Worm (Caenorhabditis elegans) whole organism, L4 larva: ENCODE results near the gene srj-7.
A peak's percentile ranks its signal among the peaks of the same experiment; 100 is the strongest.

ENCODE experiments used
- D1046.2 ChIP-seq: fragments of 200-800 bp; sonication (Bioruptor generic); IDR thresholded peaks from 2 replicates; pipeline ENCODE4 v1.3.6; 2022; ENCODE audit warnings: missing genetic modification characterization, missing compliant biosample characterization
- F10B5.3 ChIP-seq: sonication (generic microtip); optimal IDR thresholded peaks from 2 replicates; lab custom pipeline; 2016; ENCODE audit warnings: mild to moderate bottlenecking, missing genetic modification characterization, missing compliant biosample characterization
- F26F4.8 ChIP-seq: fragments of 200-800 bp; sonication (Bioruptor generic); conservative IDR thresholded peaks from 2 replicates; pipeline ENCODE4 v1.3.6; 2022; ENCODE audit warnings: missing genetic modification characterization, missing compliant biosample characterization
- Y48G9A.11 ChIP-seq: fragments of 200-800 bp; sonication (Bioruptor generic); IDR thresholded peaks from 2 replicates; pipeline ENCODE4 v1.3.6; 2022; ENCODE audit warnings: missing genetic modification reagents, missing genetic modification characterization, missing compliant biosample characterization
- Y5F2A.4 ChIP-seq: fragments of 200-800 bp; sonication (Bioruptor generic); optimal IDR thresholded peaks from 2 replicates; lab custom pipeline; 2018; ENCODE audit warnings: mild to moderate bottlenecking, missing genetic modification characterization, missing compliant biosample characterization
- Y75B8A.6 ChIP-seq: fragments of 200-800 bp; sonication (Bioruptor generic); IDR thresholded peaks from 2 replicates; pipeline ENCODE4 v1.3.6; 2022; ENCODE audit warnings: missing genetic modification reagents, missing genetic modification characterization, missing compliant biosample characterization
- ZK337.2 ChIP-seq: fragments of 200-800 bp; sonication (Bioruptor generic); IDR thresholded peaks from 2 replicates; pipeline ENCODE4 v1.3.6; 2022; ENCODE audit warnings: missing genetic modification reagents, missing genetic modification characterization, missing compliant biosample characterization
- ZK546.5 ChIP-seq, 2 experiments: sonication (generic microtip); optimal IDR thresholded peaks; 2 replicates each; lab custom pipeline; 2017; ENCODE audit warnings: missing biosample characterization in 2 of 2, missing genetic modification characterization in 2 of 2
- cey-2 ChIP-seq: sonication (generic microtip); optimal IDR thresholded peaks from 3 replicates; lab custom pipeline; 2017; ENCODE audit warnings: missing genetic modification characterization, mild to moderate bottlenecking, missing compliant biosample characterization, antibody characterized with exemption, borderline replicate concordance; ENCODE audit not compliant: insufficient read depth
- daf-19 ChIP-seq: fragments of 200-800 bp; sonication (Bioruptor generic); conservative IDR thresholded peaks from 2 replicates; pipeline ENCODE4 v1.3.6; 2022; ENCODE audit warnings: missing genetic modification characterization, missing compliant biosample characterization
- dmd-9 ChIP-seq: fragments of 200-800 bp; sonication (Bioruptor generic); IDR thresholded peaks from 2 replicates; pipeline ENCODE4 v1.3.6; 2022; ENCODE audit warnings: missing genetic modification reagents, missing genetic modification characterization, missing compliant biosample characterization
- duxl-1 ChIP-seq: sonication (generic microtip); optimal IDR thresholded peaks from 2 replicates; lab custom pipeline; 2016; ENCODE audit warnings: mild to moderate bottlenecking, missing genetic modification characterization, moderate library complexity, missing compliant biosample characterization; ENCODE audit not compliant: poor library complexity
- dve-1 ChIP-seq: sonication (generic microtip); optimal IDR thresholded peaks from 2 replicates; lab custom pipeline; 2017; ENCODE audit warnings: antibody characterized with exemption, mild to moderate bottlenecking, missing genetic modification characterization, missing compliant biosample characterization; ENCODE audit not compliant: insufficient read depth
- egl-43 ChIP-seq: fragments of 200-800 bp; sonication (Bioruptor generic); IDR thresholded peaks from 2 replicates; pipeline ENCODE4 v1.3.6; 2022; ENCODE audit warnings: missing genetic modification reagents, missing genetic modification characterization, missing compliant biosample characterization
- gei-8 ChIP-seq: fragments of 200-800 bp; sonication (Bioruptor generic); optimal IDR thresholded peaks from 2 replicates; lab custom pipeline; 2018; ENCODE audit warnings: mild to moderate bottlenecking, missing genetic modification characterization, missing compliant biosample characterization
- hif-1 ChIP-seq, 2 experiments: sonication (generic microtip); optimal IDR thresholded peaks; 2 replicates each; lab custom pipeline; 2016 to 2017; ENCODE audit warnings: missing compliant biosample characterization in 2 of 2, missing genetic modification characterization in 2 of 2, missing genetic modification reagents in 2 of 2, missing genotype in 2 of 2, mild to moderate bottlenecking in 1 of 2
- hlh-11 ChIP-seq: fragments of 200-800 bp; sonication (Bioruptor generic); optimal IDR thresholded peaks from 2 replicates; lab custom pipeline; 2018; ENCODE audit warnings: mild to moderate bottlenecking, missing genetic modification characterization, missing compliant biosample characterization
- hlh-30 ChIP-seq: sonication (generic microtip); optimal IDR thresholded peaks from 2 replicates; lab custom pipeline; 2017; ENCODE audit warnings: antibody characterized with exemption, mild to moderate bottlenecking, missing genetic modification characterization, missing compliant biosample characterization; ENCODE audit not compliant: insufficient read depth
- hmg-1.1 ChIP-seq: fragments of 200-800 bp; sonication (Bioruptor generic); IDR thresholded peaks from 2 replicates; pipeline ENCODE4 v1.3.6; 2022; ENCODE audit warnings: missing genetic modification reagents, missing genetic modification characterization, missing compliant biosample characterization
- jun-1 ChIP-seq: fragments of 150-350 bp; optimal IDR thresholded peaks from 2 replicates; lab custom pipeline; 2014; ENCODE audit warnings: missing biosample characterization, missing genetic modification reagents, missing genetic modification characterization
- lin-13 ChIP-seq: fragments of 150-350 bp; optimal IDR thresholded peaks from 2 replicates; lab custom pipeline; 2014; ENCODE audit warnings: missing biosample characterization, missing genetic modification reagents, missing genetic modification characterization
- lin-29 ChIP-seq: fragments of 200-800 bp; sonication (Bioruptor generic); IDR thresholded peaks from 2 replicates; pipeline ENCODE4 v1.3.6; 2022; ENCODE audit warnings: missing genetic modification reagents, missing genetic modification characterization, missing compliant biosample characterization
- lin-38 ChIP-seq: fragments of 200-800 bp; sonication (Bioruptor generic); IDR thresholded peaks from 2 replicates; pipeline ENCODE4 v1.3.6; 2022; ENCODE audit warnings: missing genetic modification reagents, missing genetic modification characterization, missing compliant biosample characterization
- lsy-2 ChIP-seq, 2 experiments: fragments of 150-350 bp in 1 of 2; sonication (generic microtip) in 1 of 2; optimal IDR thresholded peaks; 2 replicates each; lab custom pipeline; 2014 to 2017; ENCODE audit warnings: missing biosample characterization in 2 of 2, missing genetic modification characterization in 2 of 2
- mdt-29 ChIP-seq: fragments of 200-800 bp; sonication (Bioruptor generic); IDR thresholded peaks from 2 replicates; pipeline ENCODE4 v1.3.6; 2022; ENCODE audit warnings: missing genetic modification reagents, missing genetic modification characterization, missing compliant biosample characterization
- mep-1 ChIP-seq: fragments of 150-350 bp; sonication (generic microtip); optimal IDR thresholded peaks from 3 replicates; lab custom pipeline; 2014; ENCODE audit warnings: missing biosample characterization, missing genetic modification characterization
- mxl-3 ChIP-seq: fragments of 200-800 bp; sonication (Bioruptor generic); optimal IDR thresholded peaks from 2 replicates; lab custom pipeline; 2018; ENCODE audit warnings: mild to moderate bottlenecking, missing genetic modification characterization, missing compliant biosample characterization
- nhr-10 ChIP-seq: fragments of 150-350 bp; optimal IDR thresholded peaks from 2 replicates; lab custom pipeline; 2014; ENCODE audit warnings: missing biosample characterization, missing genetic modification characterization
- nhr-11 ChIP-seq: fragments of 150-350 bp; optimal IDR thresholded peaks from 2 replicates; lab custom pipeline; 2014; ENCODE audit warnings: missing biosample characterization, missing genetic modification characterization
- nhr-28 ChIP-seq: fragments of 150-350 bp; optimal IDR thresholded peaks from 2 replicates; lab custom pipeline; 2014; ENCODE audit warnings: missing biosample characterization, missing genetic modification characterization
- nhr-48 ChIP-seq: sonication (generic microtip); optimal IDR thresholded peaks from 2 replicates; lab custom pipeline; 2016; ENCODE audit warnings: mild to moderate bottlenecking, missing genetic modification characterization, missing compliant biosample characterization
- nhr-6 ChIP-seq: fragments of 150-350 bp; optimal IDR thresholded peaks from 2 replicates; lab custom pipeline; 2014; ENCODE audit warnings: missing biosample characterization, missing genetic modification characterization
- rbr-2 ChIP-seq: sonication (generic microtip); optimal IDR thresholded peaks from 2 replicates; lab custom pipeline; 2016; ENCODE audit warnings: missing genotype, missing genetic modification characterization, missing compliant biosample characterization
- set-16 ChIP-seq: fragments of 200-800 bp; sonication (Bioruptor generic); IDR thresholded peaks from 2 replicates; pipeline ENCODE4 v1.3.6; 2022; ENCODE audit warnings: missing genetic modification reagents, missing genetic modification characterization, missing compliant biosample characterization
- snpc-4 ChIP-seq: fragments of 150-350 bp; optimal IDR thresholded peaks from 2 replicates; lab custom pipeline; 2014; ENCODE audit warnings: missing biosample characterization, missing genetic modification characterization
- spr-1 ChIP-seq: sonication (generic microtip); optimal IDR thresholded peaks from 2 replicates; lab custom pipeline; 2016; ENCODE audit warnings: mild to moderate bottlenecking, missing genetic modification characterization, missing compliant biosample characterization
- tag-97 ChIP-seq: fragments of 200-800 bp; sonication (Bioruptor generic); IDR thresholded peaks from 2 replicates; pipeline ENCODE4 v1.3.6; 2022; ENCODE audit warnings: missing genetic modification characterization, missing compliant biosample characterization
- unc-62 ChIP-seq, 3 experiments: fragments of 150-350 bp in 1 of 3; sonication (generic microtip); optimal IDR thresholded peaks in 2 of 3; peaks in 1 of 3; 1 replicate in 1 of 3; 2 replicates in 2 of 3; lab custom pipeline; 2014 to 2017; ENCODE audit warnings: missing biosample characterization in 3 of 3, missing genetic modification characterization in 3 of 3, missing genetic modification reagents in 3 of 3, missing genotype in 1 of 3
- zfp-2 ChIP-seq: sonication (generic microtip); optimal IDR thresholded peaks from 2 replicates; lab custom pipeline; 2016; ENCODE audit warnings: mild to moderate bottlenecking, missing genetic modification characterization, missing compliant biosample characterization
- ztf-7 ChIP-seq: fragments of 150-350 bp; optimal IDR thresholded peaks from 2 replicates; lab custom pipeline; 2014; ENCODE audit warnings: missing biosample characterization, missing genetic modification characterization

The srj-7 gene

ce11 chrV:3244703-3245102, at the start of gene srj-7:
Gene srj-7, plus strand, starts transcription at chrV:3245003.
- TF ChIP-seq egl-43 = no peak
- no peak for TF ChIP-seq hmg-1.1 (GFP tag; lab: Robert Waterston, UW)
- TF ChIP-seq unc-62 (GFP tag; optimal IDR thresholded peaks at IDR 0.05 in 1 of 2; lab: Kevin White, UChicago) = peak in 1 of 2 experiments; percentile 39
- TF ChIP-seq unc-62 (tag; optimal IDR thresholded peaks at IDR 0.05; lab: Kevin White, UChicago) = no peak

DNA sequence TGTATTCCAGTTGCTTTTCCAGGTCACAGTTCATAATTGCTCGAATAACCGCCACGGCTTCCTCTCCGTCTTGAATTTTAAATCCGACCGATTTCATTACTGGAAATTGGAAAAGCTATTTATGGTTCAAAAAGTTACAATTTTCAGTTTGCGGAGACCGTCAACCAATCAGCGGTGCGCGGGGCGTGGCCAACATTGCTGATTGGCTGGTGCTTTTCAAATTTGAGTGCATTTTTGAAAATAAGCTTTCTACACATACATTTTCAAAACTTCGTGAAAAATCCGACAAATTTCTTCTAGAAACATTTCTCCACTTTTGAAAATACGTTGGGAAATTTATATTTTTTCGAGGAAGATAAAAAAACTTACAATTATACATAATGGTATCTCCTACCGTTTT, 49.0 kb upstream of the srj-7 start:
- TF ChIP-seq daf-19 (no peak), nhr-6 (tag; lab: Kevin White, UChicago) (no peak), snpc-4 (tag; lab: Kevin White, UChicago) (no peak), spr-1 (tag; lab: Kevin White, UChicago) (no peak), lin-29 (GFP tag; lab: Robert Waterston, UW) (no peak), ztf-7 (tag; lab: Kevin White, UChicago) (no peak), rbr-2 (tag; lab: Kevin White, UChicago) (no peak), Y48G9A.11 (no peak), duxl-1 (tag; lab: Kevin White, UChicago) (no peak), ZK546.5 (tag; optimal IDR thresholded peaks at IDR 0.05; lab: Kevin White, UChicago) (no peak), zfp-2 (tag; lab: Kevin White, UChicago) (no peak), mdt-29 (GFP tag; lab: Robert Waterston, UW) (no peak), Y5F2A.4 (GFP tag; lab: Kevin White, UChicago) (no peak), jun-1 (tag; lab: Kevin White, UChicago) (no peak), hif-1 (tag; optimal IDR thresholded peaks at IDR 0.05; lab: Kevin White, UChicago) (no peak), cey-2 (tag; lab: Kevin White, UChicago) (no peak), F26F4.8 (GFP tag; lab: Robert Waterston, UW) (no peak), F10B5.3 (tag; lab: Kevin White, UChicago) (no peak), ZK337.2 (GFP tag; lab: Robert Waterston, UW) (no peak), dmd-9 (no peak)

DNA sequence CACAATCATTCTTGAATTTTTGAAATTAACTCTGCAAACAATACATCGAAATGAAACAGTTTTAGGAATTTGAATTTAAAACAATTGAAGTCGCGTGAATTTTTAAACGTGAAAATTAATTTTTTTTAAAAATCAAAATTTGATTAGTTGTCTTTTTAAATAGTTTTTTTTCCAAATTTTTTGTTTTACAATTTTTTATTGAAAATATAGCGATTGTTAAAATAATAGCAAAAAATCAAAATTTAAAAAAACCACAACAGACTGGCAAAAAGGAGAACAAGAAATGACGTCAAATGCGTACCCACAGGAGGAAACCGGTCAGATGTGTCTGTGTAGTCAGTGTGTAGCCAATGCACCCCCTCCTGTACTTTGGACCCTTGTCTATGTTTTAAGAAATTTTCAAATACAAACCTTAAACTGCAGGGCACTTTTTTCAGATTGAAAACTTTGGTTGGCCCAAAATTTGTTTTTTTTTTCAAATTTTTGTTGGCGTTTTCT, 47.9 kb upstream of the srj-7 start, which contains the start of the genes Y73C8B.1 and Y73C8B.5:
Gene Y73C8B.1 (minus strand): TSS at position 51 of the 498 bp plus-strand sequence.
Gene Y73C8B.5 (plus strand): TSS at position 437 of the 498 bp plus-strand sequence.
- TF ChIP-seq tag-97 (GFP tag; lab: Robert Waterston, UW) = no peak
- TF ChIP-seq nhr-48 (tag; lab: Kevin White, UChicago) = peak; percentile 88
- TF ChIP-seq D1046.2 (GFP tag; lab: Robert Waterston, UW) = no peak
- TF ChIP-seq hlh-30 (tag; lab: Kevin White, UChicago) = peak; percentile 3
- peak; percentile 11 for TF ChIP-seq hlh-11 (tag; lab: Kevin White, UChicago)
- TF ChIP-seq nhr-28 (tag; lab: Kevin White, UChicago) = peak; percentile 90
- TF ChIP-seq mep-1 (tag; lab: Kevin White, UChicago) = peak; percentile 20
- TF ChIP-seq Y5F2A.4 (GFP tag; lab: Kevin White, UChicago) = no peak
- peak; percentile 35 for TF ChIP-seq dve-1 (tag; lab: Kevin White, UChicago)
- TF ChIP-seq nhr-11 (tag; lab: Kevin White, UChicago) = peak; percentile 94
- TF ChIP-seq lin-38 (GFP tag; lab: Robert Waterston, UW) = peak; percentile 31; the same call in 1 of the 2 replicates
- TF ChIP-seq lsy-2 (tag; optimal IDR thresholded peaks at IDR 0.05; lab: Kevin White, UChicago) = peak in 1 of 2 experiments; percentile 11

DNA sequence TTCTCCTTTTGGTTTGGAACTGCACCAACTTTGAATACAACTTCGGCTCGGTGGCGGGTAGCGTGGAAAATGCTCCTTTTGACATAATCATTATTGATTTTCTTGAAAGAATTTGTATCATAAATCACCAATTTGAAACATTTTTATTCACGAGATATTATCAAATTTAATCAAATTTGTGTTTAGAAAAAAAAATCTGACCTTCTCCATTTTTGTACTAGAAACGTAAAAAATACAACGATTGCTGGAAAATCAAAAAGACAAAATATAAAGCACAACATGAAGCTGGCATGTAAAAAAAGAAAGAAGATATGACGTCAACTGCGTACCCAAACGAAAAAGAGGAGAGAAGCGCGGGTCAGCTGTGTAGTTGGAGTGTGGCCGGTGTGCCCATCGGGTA, 44.5 kb upstream of the srj-7 start, which contains the start of gene K08D9.4:
Gene K08D9.4 (minus strand): TSS at position 101 of the 400 bp plus-strand sequence.
- TF ChIP-seq gei-8 (no peak), nhr-10 (tag; lab: Kevin White, UChicago) (no peak), unc-62 (GFP tag; optimal IDR thresholded peaks at IDR 0.05 in 1 of 2; lab: Kevin White, UChicago) (no peak), unc-62 (tag; optimal IDR thresholded peaks at IDR 0.05; lab: Kevin White, UChicago) (no peak), lin-13 (GFP tag; lab: Kevin White, UChicago) (no peak), lin-29 (GFP tag; lab: Robert Waterston, UW) (no peak), mxl-3 (GFP tag; lab: Kevin White, UChicago) (no peak), Y75B8A.6 (GFP tag; lab: Robert Waterston, UW) (no peak), set-16 (GFP tag; lab: Robert Waterston, UW) (no peak)
